Worm (Caenorhabditis elegans) whole organism, late embryonic: ENCODE results near the gene F54C9.11.

Experiments
- C08G9.2 ChIP-seq: sonication (generic microtip); optimal IDR thresholded peaks from 2 replicates; lab custom pipeline; 2016; ENCODE audit warnings: mild to moderate bottlenecking, missing genetic modification characterization, moderate library complexity, missing compliant biosample characterization
- K02D7.2 ChIP-seq: sonication (generic microtip); optimal IDR thresholded peaks from 2 replicates; lab custom pipeline; 2017; ENCODE audit warnings: mild to moderate bottlenecking, missing genetic modification characterization, missing compliant biosample characterization
- Y22D7AL.16 ChIP-seq: sonication (generic microtip); optimal IDR thresholded peaks from 2 replicates; lab custom pipeline; 2016; ENCODE audit warnings: missing genetic modification characterization, missing compliant biosample characterization
- ahr-1 ChIP-seq: sonication (generic microtip); optimal IDR thresholded peaks from 2 replicates; lab custom pipeline; 2016; ENCODE audit warnings: missing genetic modification characterization, missing compliant biosample characterization
- ama-1 ChIP-seq: fragments of 150-350 bp; optimal IDR thresholded peaks from 2 replicates; lab custom pipeline; 2014
- ceh-14 ChIP-seq: sonication (generic microtip); optimal IDR thresholded peaks from 2 replicates; lab custom pipeline; 2016; ENCODE audit warnings: missing genotype, missing genetic modification characterization, missing compliant biosample characterization
- ceh-22 ChIP-seq: sonication (generic microtip); optimal IDR thresholded peaks from 2 replicates; lab custom pipeline; 2017; ENCODE audit warnings: missing biosample characterization, missing genetic modification characterization
- ceh-30 ChIP-seq: fragments of 150-350 bp; optimal IDR thresholded peaks from 2 replicates; lab custom pipeline; 2014; ENCODE audit warnings: missing biosample characterization, missing genetic modification characterization
- ceh-31 ChIP-seq: sonication (generic microtip); optimal IDR thresholded peaks from 2 replicates; lab custom pipeline; 2016; ENCODE audit warnings: missing genetic modification characterization, missing compliant biosample characterization
- ceh-45 ChIP-seq: fragments of 200-800 bp; sonication (Bioruptor generic); IDR thresholded peaks from 2 replicates; pipeline ENCODE4 v1.3.6; 2022; ENCODE audit warnings: missing genetic modification reagents, missing genetic modification characterization, missing compliant biosample characterization
- ceh-48 ChIP-seq: sonication (generic microtip); optimal IDR thresholded peaks from 2 replicates; lab custom pipeline; 2016; ENCODE audit warnings: missing genetic modification characterization, inconsistent platforms, missing compliant biosample characterization
- ceh-6 ChIP-seq: fragments of 200-800 bp; sonication (Bioruptor generic); optimal IDR thresholded peaks from 2 replicates; lab custom pipeline; 2018; ENCODE audit warnings: mild to moderate bottlenecking, missing genetic modification characterization, missing compliant biosample characterization
- ceh-9 ChIP-seq: sonication (generic microtip); optimal IDR thresholded peaks from 2 replicates; lab custom pipeline; 2016; ENCODE audit warnings: mild to moderate bottlenecking, missing genetic modification characterization, inconsistent platforms, missing compliant biosample characterization
- dve-1 ChIP-seq: sonication (generic microtip); optimal IDR thresholded peaks from 2 replicates; lab custom pipeline; 2017; ENCODE audit warnings: antibody characterized with exemption, mild to moderate bottlenecking, missing genetic modification characterization, missing compliant biosample characterization
- elt-2 ChIP-seq: sonication (generic microtip); optimal IDR thresholded peaks from 2 replicates; lab custom pipeline; 2016; ENCODE audit warnings: missing genetic modification reagents, missing genetic modification characterization, missing compliant biosample characterization
- eyg-1 ChIP-seq: sonication (generic microtip); optimal IDR thresholded peaks from 2 replicates; lab custom pipeline; 2016; ENCODE audit warnings: missing genotype, missing genetic modification characterization, missing compliant biosample characterization
- fkh-6 ChIP-seq: sonication (generic microtip); optimal IDR thresholded peaks from 2 replicates; lab custom pipeline; 2016; ENCODE audit warnings: missing genetic modification characterization, missing compliant biosample characterization
- gmeb-2 ChIP-seq: sonication (generic microtip); optimal IDR thresholded peaks from 2 replicates; lab custom pipeline; 2016; ENCODE audit warnings: missing genetic modification characterization, inconsistent platforms, missing compliant biosample characterization
- hlh-15 ChIP-seq: sonication (generic microtip); optimal IDR thresholded peaks from 2 replicates; lab custom pipeline; 2016; ENCODE audit warnings: missing genetic modification characterization, missing compliant biosample characterization
- hlh-30 ChIP-seq: sonication (generic microtip); optimal IDR thresholded peaks from 2 replicates; lab custom pipeline; 2017; ENCODE audit warnings: antibody characterized with exemption, missing genetic modification characterization, missing compliant biosample characterization; ENCODE audit not compliant: insufficient read depth
- hlh-6 ChIP-seq: sonication (generic microtip); optimal IDR thresholded peaks from 2 replicates; lab custom pipeline; 2016; ENCODE audit warnings: missing genotype, missing genetic modification characterization, missing compliant biosample characterization
- hlh-8 ChIP-seq: sonication (generic microtip); optimal IDR thresholded peaks from 2 replicates; lab custom pipeline; 2016; ENCODE audit warnings: missing genotype, missing genetic modification characterization, missing compliant biosample characterization
- lim-6 ChIP-seq: sonication (generic microtip); optimal IDR thresholded peaks from 2 replicates; lab custom pipeline; 2016; ENCODE audit warnings: missing genetic modification characterization, missing compliant biosample characterization
- lin-11 ChIP-seq: fragments of 200-800 bp; sonication (Bioruptor generic); optimal IDR thresholded peaks from 2 replicates; lab custom pipeline; 2018; ENCODE audit warnings: mild to moderate bottlenecking, missing genetic modification characterization, missing compliant biosample characterization
- mec-3 ChIP-seq: sonication (generic microtip); optimal IDR thresholded peaks from 2 replicates; lab custom pipeline; 2016; ENCODE audit warnings: borderline replicate concordance, missing genetic modification characterization, missing compliant biosample characterization
- nhr-232 ChIP-seq: sonication (generic microtip); optimal IDR thresholded peaks from 2 replicates; lab custom pipeline; 2016; ENCODE audit warnings: missing genetic modification characterization, missing compliant biosample characterization
- npax-4 ChIP-seq: sonication (generic microtip); optimal IDR thresholded peaks from 2 replicates; lab custom pipeline; 2016; ENCODE audit warnings: missing genetic modification characterization, missing compliant biosample characterization
- odd-2 ChIP-seq: sonication (generic microtip); optimal IDR thresholded peaks from 2 replicates; lab custom pipeline; 2017; ENCODE audit warnings: antibody characterized with exemption, mild to moderate bottlenecking, missing genetic modification characterization, missing compliant biosample characterization
- pax-1 ChIP-seq: fragments of 150-350 bp; optimal IDR thresholded peaks from 2 replicates; lab custom pipeline; 2014; ENCODE audit warnings: missing biosample characterization, missing genetic modification characterization
- pha-2 ChIP-seq: sonication (generic microtip); optimal IDR thresholded peaks from 2 replicates; lab custom pipeline; 2017; ENCODE audit warnings: mild to moderate bottlenecking, missing genetic modification characterization, missing compliant biosample characterization
- pqm-1 ChIP-seq: sonication (generic microtip); optimal IDR thresholded peaks from 2 replicates; lab custom pipeline; 2016; ENCODE audit warnings: missing genetic modification characterization, missing compliant biosample characterization
- pros-1 ChIP-seq: fragments of 150-350 bp; optimal IDR thresholded peaks from 2 replicates; lab custom pipeline; 2014; ENCODE audit warnings: missing biosample characterization, missing genetic modification reagents, missing genetic modification characterization
- ref-2 ChIP-seq: sonication (generic microtip); optimal IDR thresholded peaks from 2 replicates; lab custom pipeline; 2016; ENCODE audit warnings: missing genetic modification characterization, missing compliant biosample characterization
- rnt-1 ChIP-seq: sonication (generic microtip); optimal IDR thresholded peaks from 2 replicates; lab custom pipeline; 2016; ENCODE audit warnings: missing genetic modification characterization, missing compliant biosample characterization
- sdc-2 ChIP-seq: sonication (generic microtip); optimal IDR thresholded peaks from 2 replicates; lab custom pipeline; 2016; ENCODE audit warnings: missing genotype, missing genetic modification characterization, missing compliant biosample characterization
- sox-2 ChIP-seq: fragments of 200-800 bp; sonication (Bioruptor generic); IDR thresholded peaks from 2 replicates; pipeline ENCODE4 v1.3.6; 2022; ENCODE audit warnings: missing genetic modification reagents, missing genetic modification characterization, missing compliant biosample characterization
- syd-9 ChIP-seq: sonication (generic microtip); optimal IDR thresholded peaks from 2 replicates; lab custom pipeline; 2016; ENCODE audit warnings: mild to moderate bottlenecking, missing genetic modification characterization, moderate library complexity, missing compliant biosample characterization
- tbx-2 ChIP-seq: sonication (generic microtip); optimal IDR thresholded peaks from 2 replicates; lab custom pipeline; 2016; ENCODE audit warnings: missing genetic modification characterization, missing compliant biosample characterization
- tbx-7 ChIP-seq: sonication (generic microtip); optimal IDR thresholded peaks from 2 replicates; lab custom pipeline; 2016; ENCODE audit warnings: missing genotype, missing genetic modification characterization, missing compliant biosample characterization
- unc-42 ChIP-seq: sonication (generic microtip); optimal IDR thresholded peaks from 2 replicates; lab custom pipeline; 2016; ENCODE audit warnings: missing genotype, missing genetic modification characterization, missing compliant biosample characterization

Gene F54C9.11

ce11 chrII:8569038-8569977 lies 15.6 kb downstream of the F54C9.11 start, which contains the start of the genes col-38 and rpl-5 (continued):
- TF ChIP-seq sox-2 (GFP tag; lab: Robert Waterston, UW) (no peak), fkh-6 (tag; lab: Kevin White, UChicago) (no peak), ahr-1 (tag; lab: Kevin White, UChicago) (no peak), K02D7.2 (no peak), pax-1 (tag; lab: Kevin White, UChicago) (peak; percentile 80), rnt-1 (tag; lab: Kevin White, UChicago) (peak; percentile 71), ceh-6 (GFP tag; lab: Kevin White, UChicago) (no peak), ama-1 (no peak), pros-1 (peak; percentile 10), hlh-30 (tag; lab: Kevin White, UChicago) (peak; percentile 65), hlh-15 (tag; lab: Kevin White, UChicago) (no peak), sdc-2 (tag; lab: Kevin White, UChicago) (no peak), pha-2 (no peak), gmeb-2 (tag; lab: Kevin White, UChicago) (no peak), nhr-232 (tag; lab: Kevin White, UChicago) (no peak), Y22D7AL.16 (tag; lab: Kevin White, UChicago) (peak; percentile 26), ceh-45 (GFP tag; lab: Robert Waterston, UW) (no peak), ceh-31 (tag; lab: Kevin White, UChicago) (peak; percentile 74), npax-4 (tag; lab: Kevin White, UChicago) (no peak), ceh-48 (tag; lab: Kevin White, UChicago) (peak; percentile 0), ceh-22 (no peak), unc-42 (tag; lab: Kevin White, UChicago) (peak; percentile 67), mec-3 (tag; lab: Kevin White, UChicago) (no peak), tbx-2 (tag; lab: Kevin White, UChicago) (peak; percentile 65), C08G9.2 (tag; lab: Kevin White, UChicago) (peak; percentile 48), eyg-1 (tag; lab: Kevin White, UChicago) (no peak), hlh-8 (tag; lab: Kevin White, UChicago) (no peak), odd-2 (tag; lab: Kevin White, UChicago) (no peak), tbx-7 (tag; lab: Kevin White, UChicago) (no peak), lim-6 (no peak)

ce11 chrII:8568234-8568969 lies 16.5 kb downstream of the F54C9.11 start:
- TF ChIP-seq ref-2 (tag; lab: Kevin White, UChicago), result no peak
- no peak for TF ChIP-seq ceh-9 (tag; lab: Kevin White, UChicago)
- TF ChIP-seq ceh-30 (tag; lab: Kevin White, UChicago), result no peak
- TF ChIP-seq hlh-6, result peak; percentile 60
- TF ChIP-seq K02D7.2, result no peak
- TF ChIP-seq, all 69 proteins: peak for 1

- no peak for TF ChIP-seq ceh-14
- TF ChIP-seq pqm-1 (tag; lab: Kevin White, UChicago), result no peak
- no peak for TF ChIP-seq lin-11 (tag; lab: Kevin White, UChicago)
- peak; percentile 74 for TF ChIP-seq elt-2 (tag; lab: Kevin White, UChicago)
- peak; percentile 1 for TF ChIP-seq dve-1 (tag; lab: Kevin White, UChicago)
- no peak for TF ChIP-seq syd-9 (tag; lab: Kevin White, UChicago)
- TF ChIP-seq hlh-6, result no peak
Measured at ce11 chrII:8566806-8567266, 18.1 kb downstream of the F54C9.11 start, which contains the start of gene F54C9.3. Gene F54C9.3 (minus strand): TSS chrII:8566856.
